Worm (Caenorhabditis elegans): ENCODE data around the gene srsx-17.

ce11 chrV:5883735-5884134, 43.7 kb upstream of the srsx-17 start, which contains the start of gene C04E6.8:
- TF ChIP-seq him-1 (tag; optimal IDR thresholded peaks at IDR 0.05) (no peak), W03F9.2 (tag; optimal IDR thresholded peaks at IDR 0.05) (no peak)

Measured in whole organism, L4/young adult.